Fruit fly (Drosophila melanogaster) whole organism, embryonic: Measurements from ENCODE around the gene Paics.

Experiments
- Bgb ChIP-seq: fragments of 200-800 bp; sonication (Bioruptor generic); IDR thresholded peaks from 2 replicates; pipeline ENCODE4 v1.3.6; 2022; ENCODE audit warnings: missing biosample characterization, missing genetic modification characterization; ENCODE audit not compliant: partially characterized antibody
- CG10565 ChIP-seq: fragments of 200-800 bp; sonication (Bioruptor generic); optimal IDR thresholded peaks from 3 replicates; lab custom pipeline; 2016; ENCODE audit warnings: missing biosample characterization, mild to moderate bottlenecking, missing genetic modification characterization
- CG11695 ChIP-seq: fragments of 200-800 bp; sonication (Bioruptor generic); IDR thresholded peaks from 3 replicates; pipeline ENCODE4 v1.3.6; 2022; ENCODE audit warnings: missing biosample characterization, missing genetic modification characterization
- CG12769 ChIP-seq: fragments of 200-800 bp; sonication (Bioruptor generic); optimal IDR thresholded peaks from 2 replicates; lab custom pipeline; 2019; ENCODE audit warnings: missing biosample characterization, mild to moderate bottlenecking, missing genetic modification characterization, moderate library complexity
- CG14050 ChIP-seq: fragments of 200-800 bp; sonication (Bioruptor generic); IDR thresholded peaks from 3 replicates; pipeline ENCODE4 v1.3.6; 2022; ENCODE audit warnings: missing biosample characterization, missing genetic modification characterization
- CG14965 ChIP-seq: fragments of 200-800 bp; sonication (Bioruptor generic); optimal IDR thresholded peaks from 2 replicates; lab custom pipeline; 2016; ENCODE audit warnings: missing biosample characterization, missing genetic modification characterization, borderline replicate concordance
- CG15011 ChIP-seq: fragments of 200-800 bp; sonication (Bioruptor generic); optimal IDR thresholded peaks from 3 replicates; lab custom pipeline; 2018; ENCODE audit warnings: missing biosample characterization, mild to moderate bottlenecking, missing genetic modification characterization
- CG15514 ChIP-seq: fragments of 200-800 bp; sonication (Bioruptor generic); optimal IDR thresholded peaks from 3 replicates; lab custom pipeline; 2017; ENCODE audit warnings: missing biosample characterization, missing genetic modification characterization, mild to moderate bottlenecking, moderate library complexity, missing genetic modification reagents
- CG1647 ChIP-seq: fragments of 200-800 bp; sonication (Bioruptor generic); optimal IDR thresholded peaks from 3 replicates; lab custom pipeline; 2016; ENCODE audit warnings: missing biosample characterization, missing genetic modification characterization
- CG17359 ChIP-seq: fragments of 200-800 bp; sonication (Bioruptor generic); optimal IDR thresholded peaks from 3 replicates; lab custom pipeline; 2018; ENCODE audit warnings: missing biosample characterization, mild to moderate bottlenecking, missing genetic modification characterization, moderate library complexity
- CG1832 ChIP-seq: fragments of 200-800 bp; sonication (Bioruptor generic); optimal IDR thresholded peaks from 2 replicates; lab custom pipeline; 2017; ENCODE audit warnings: missing biosample characterization, mild to moderate bottlenecking, missing genetic modification characterization, inconsistent platforms
- CG2116 ChIP-seq: fragments of 200-800 bp; sonication (Bioruptor generic); optimal IDR thresholded peaks from 3 replicates; lab custom pipeline; 2018; ENCODE audit warnings: missing biosample characterization, mild to moderate bottlenecking, missing genetic modification characterization
- CG2678 ChIP-seq: fragments of 200-800 bp; sonication (Bioruptor generic); optimal IDR thresholded peaks from 3 replicates; lab custom pipeline; 2019; ENCODE audit warnings: missing biosample characterization, mild to moderate bottlenecking, missing genetic modification characterization, moderate library complexity
- CG33557 ChIP-seq: fragments of 200-800 bp; sonication (Bioruptor generic); optimal IDR thresholded peaks from 2 replicates; lab custom pipeline; 2019; ENCODE audit warnings: missing biosample characterization, mild to moderate bottlenecking, missing genetic modification characterization, moderate library complexity
- CG4854 ChIP-seq: fragments of 200-800 bp; sonication (Bioruptor generic); optimal IDR thresholded peaks from 2 replicates; lab custom pipeline; 2016; ENCODE audit warnings: missing biosample characterization, missing genetic modification characterization, inconsistent platforms
- CG5953 ChIP-seq: fragments of 200-800 bp; sonication (Bioruptor generic); IDR thresholded peaks from 2 replicates; pipeline ENCODE4 v1.3.6; 2022; ENCODE audit warnings: missing biosample characterization, missing genetic modification characterization
- CG6813 ChIP-seq: fragments of 200-800 bp; sonication (Bioruptor generic); optimal IDR thresholded peaks from 2 replicates; lab custom pipeline; 2017; ENCODE audit warnings: missing biosample characterization, missing genetic modification characterization, mild to moderate bottlenecking, moderate library complexity, missing genetic modification reagents
- CG6854 ChIP-seq: fragments of 200-800 bp; sonication (Bioruptor generic); optimal IDR thresholded peaks from 3 replicates; lab custom pipeline; 2017; ENCODE audit warnings: missing biosample characterization, mild to moderate bottlenecking, missing genetic modification characterization
- CG7928 ChIP-seq: fragments of 200-800 bp; sonication (Bioruptor generic); optimal IDR thresholded peaks from 2 replicates; lab custom pipeline; 2017; ENCODE audit warnings: missing biosample characterization, mild to moderate bottlenecking, missing genetic modification characterization
- CG8765 ChIP-seq: fragments of 200-800 bp; sonication (Bioruptor generic); IDR thresholded peaks from 2 replicates; pipeline ENCODE4 v1.3.6; 2022; ENCODE audit warnings: missing biosample characterization, missing genetic modification characterization
- CTCF ChIP-seq: fragments of 200-800 bp; sonication (Bioruptor generic); optimal IDR thresholded peaks from 2 replicates; lab custom pipeline; 2017; ENCODE audit warnings: missing biosample characterization, mild to moderate bottlenecking, missing genetic modification characterization, moderate library complexity
- D19A ChIP-seq: fragments of 200-800 bp; optimal IDR thresholded peaks from 3 replicates; lab custom pipeline; 2019; ENCODE audit warnings: missing biosample characterization, mild to moderate bottlenecking, missing genetic modification characterization, moderate library complexity
- Deaf1 ChIP-seq: fragments of 200-800 bp; optimal IDR thresholded peaks from 3 replicates; lab custom pipeline; 2019; ENCODE audit warnings: missing biosample characterization, mild to moderate bottlenecking, missing genetic modification characterization, moderate library complexity
- Fer2 ChIP-seq: fragments of 200-800 bp; sonication (Bioruptor generic); optimal IDR thresholded peaks from 2 replicates; lab custom pipeline; 2018; ENCODE audit warnings: missing biosample characterization, mild to moderate bottlenecking, missing genetic modification characterization, moderate library complexity
- Gsc ChIP-seq: fragments of 200-800 bp; sonication (Bioruptor generic); IDR thresholded peaks from 2 replicates; pipeline ENCODE4 v1.3.6; 2022; ENCODE audit warnings: missing biosample characterization, missing genetic modification characterization
- H2.0 ChIP-seq: fragments of 200-800 bp; sonication (Bioruptor generic); IDR thresholded peaks from 2 replicates; pipeline ENCODE4 v1.3.6; 2022; ENCODE audit warnings: missing biosample characterization, missing genetic modification characterization
- HLH3B ChIP-seq: fragments of 200-800 bp; sonication (Bioruptor generic); IDR thresholded peaks from 2 replicates; pipeline ENCODE4 v1.3.6; 2022; ENCODE audit warnings: missing biosample characterization, missing genetic modification characterization
- Hr39 ChIP-seq: fragments of >200 bp; optimal IDR thresholded peaks from 2 replicates; lab custom pipeline; 2017
- Jarid2 ChIP-seq: fragments of 200-800 bp; sonication (Bioruptor generic); optimal IDR thresholded peaks from 3 replicates; lab custom pipeline; 2017; ENCODE audit warnings: mild to moderate bottlenecking, missing biosample characterization, missing genetic modification reagents, missing genetic modification characterization
- Neu2 ChIP-seq: fragments of 200-800 bp; sonication (Bioruptor generic); optimal IDR thresholded peaks from 3 replicates; lab custom pipeline; 2016; ENCODE audit warnings: missing biosample characterization, missing genetic modification characterization, borderline replicate concordance
- PHDP ChIP-seq: fragments of 200-800 bp; sonication (Bioruptor generic); optimal IDR thresholded peaks from 3 replicates; lab custom pipeline; 2018; ENCODE audit warnings: missing biosample characterization, mild to moderate bottlenecking, missing genetic modification characterization, moderate library complexity
- Scr ChIP-seq: fragments of 200-800 bp; sonication (Bioruptor generic); IDR thresholded peaks from 2 replicates; pipeline ENCODE4 v1.3.6; 2022; ENCODE audit warnings: missing biosample characterization, missing genetic modification characterization; ENCODE audit not compliant: partially characterized antibody
- amos ChIP-seq: fragments of 200-800 bp; sonication (Bioruptor generic); IDR thresholded peaks from 2 replicates; pipeline ENCODE4 v1.3.6; 2022; ENCODE audit warnings: missing biosample characterization, missing genetic modification characterization; ENCODE audit not compliant: partially characterized antibody
- ato ChIP-seq: fragments of 200-800 bp; sonication (Bioruptor generic); IDR thresholded peaks from 2 replicates; pipeline ENCODE4 v1.3.6; 2022; ENCODE audit warnings: missing biosample characterization, missing genetic modification characterization; ENCODE audit not compliant: partially characterized antibody
- bsh ChIP-seq, 2 experiments: fragments of 200-800 bp; sonication (Bioruptor generic); optimal IDR thresholded peaks; 2 replicates each; lab custom pipeline; 2017 to 2018; ENCODE audit warnings: mild to moderate bottlenecking in 2 of 2, missing biosample characterization in 2 of 2, missing genetic modification characterization in 2 of 2, moderate library complexity in 1 of 2
- chn ChIP-seq: fragments of 200-800 bp; sonication (Bioruptor generic); optimal IDR thresholded peaks from 2 replicates; lab custom pipeline; 2016; ENCODE audit warnings: missing biosample characterization, missing genetic modification characterization
- ems ChIP-seq: fragments of 200-800 bp; sonication (Bioruptor generic); optimal IDR thresholded peaks from 3 replicates; lab custom pipeline; 2016; ENCODE audit warnings: missing biosample characterization, missing genetic modification characterization
- fd102C ChIP-seq: fragments of 200-800 bp; sonication (Bioruptor generic); optimal IDR thresholded peaks from 2 replicates; lab custom pipeline; 2018; ENCODE audit warnings: missing biosample characterization, mild to moderate bottlenecking, missing genetic modification characterization, moderate library complexity
- gce ChIP-seq: fragments of 200-800 bp; sonication (Bioruptor generic); IDR thresholded peaks from 3 replicates; pipeline ENCODE4 v1.3.6; 2022; ENCODE audit warnings: missing biosample characterization, missing genetic modification characterization
- gcm ChIP-seq: fragments of 200-800 bp; sonication (Bioruptor generic); optimal IDR thresholded peaks from 2 replicates; lab custom pipeline; 2019; ENCODE audit warnings: missing biosample characterization, mild to moderate bottlenecking, missing genetic modification characterization, moderate library complexity
- gem ChIP-seq: fragments of 200-800 bp; sonication (Bioruptor generic); optimal IDR thresholded peaks from 2 replicates; lab custom pipeline; 2019; ENCODE audit warnings: missing biosample characterization, mild to moderate bottlenecking, missing genetic modification characterization, moderate library complexity
- hb ChIP-seq: fragments of 200-800 bp; sonication (Bioruptor generic); IDR thresholded peaks from 3 replicates; pipeline ENCODE4 v1.3.6; 2022; ENCODE audit warnings: missing biosample characterization, missing genetic modification characterization; ENCODE audit not compliant: partially characterized antibody
- kay ChIP-seq: fragments of 200-800 bp; sonication (Bioruptor generic); optimal IDR thresholded peaks from 2 replicates; lab custom pipeline; 2016; ENCODE audit warnings: missing biosample characterization, missing genetic modification characterization
- otp ChIP-seq: fragments of 200-800 bp; sonication (Bioruptor generic); IDR thresholded peaks from 3 replicates; pipeline ENCODE4, ENCODE4 v1.3.6; 2022; ENCODE audit warnings: missing biosample characterization, missing genetic modification characterization
- pan ChIP-seq, 4 experiments: fragments of >200 bp in 3 of 4; fragments of 200-800 bp in 1 of 4; sonication (Bioruptor generic) in 1 of 4; optimal IDR thresholded peaks in 3 of 4; IDR thresholded peaks in 1 of 4; 2 replicates each; pipeline versions ENCODE4 v1.3.6 to Lab custom; 2017 to 2022; ENCODE audit warnings: missing biosample characterization in 2 of 4, missing genetic modification characterization in 2 of 4, mixed read lengths in 1 of 4
- stwl ChIP-seq: fragments of 200-800 bp; sonication (Bioruptor generic); optimal IDR thresholded peaks from 3 replicates; lab custom pipeline; 2018; ENCODE audit warnings: missing biosample characterization, mild to moderate bottlenecking, missing genetic modification characterization, moderate library complexity
- zen2 ChIP-seq: fragments of 200-800 bp; sonication (Bioruptor generic); IDR thresholded peaks from 3 replicates; pipeline ENCODE4 v1.3.6; 2022; ENCODE audit warnings: missing biosample characterization, missing genetic modification characterization; ENCODE audit not compliant: partially characterized antibody

Paics gene

dm6 chrX:12734710-12735462 is 25.5 kb downstream of the Paics start (continued):
- TF ChIP-seq HLH3B, result peak; percentile 83; the same call in 1 of the 2 replicates
- no peak for TF ChIP-seq Neu2 (GFP tag; lab: Kevin White, UChicago)
- TF ChIP-seq Hr39 (lab: Kevin White, UChicago), result no peak
- peak; percentile 97 for TF ChIP-seq CG1832 (GFP tag; lab: Kevin White, UChicago)
- peak; percentile 88 for TF ChIP-seq CG6813 (GFP tag; lab: Kevin White, UChicago)
- no peak for TF ChIP-seq chn
- TF ChIP-seq CG33557, result peak; percentile 89
- no peak for TF ChIP-seq stwl (tag; lab: Kevin White, UChicago)
- TF ChIP-seq D19A (tag; lab: Kevin White, UChicago), result peak; percentile 88
- no peak for TF ChIP-seq ato
- no peak for TF ChIP-seq pan (optimal IDR thresholded peaks at IDR 0.05; lab: Kevin White, UChicago)
- TF ChIP-seq pan (GFP tag; optimal IDR thresholded peaks at IDR 0.05 in 1 of 2, IDR thresholded peaks at IDR 0.05 in 1 of 2), result peak in 1 of 2 experiments; percentile 90
- TF ChIP-seq otp (GFP tag; lab: Robert Waterston, UW), result peak; percentile 67; the same call in 2 of the 3 replicates
- no peak for TF ChIP-seq CG14965
- peak; percentile 93 for TF ChIP-seq Fer2 (tag; lab: Kevin White, UChicago)
- TF ChIP-seq CG2116 (GFP tag; lab: Kevin White, UChicago), result peak; percentile 42
- peak; percentile 36 for TF ChIP-seq CG7928 (GFP tag; lab: Kevin White, UChicago)
- TF ChIP-seq Jarid2 (GFP tag; lab: Kevin White, UChicago), result peak; percentile 64
- no peak for TF ChIP-seq fd102C (GFP tag; lab: Kevin White, UChicago)
- TF ChIP-seq Bgb (GFP tag; lab: Robert Waterston, UW), result peak; percentile 56; the same call in 1 of the 2 replicates
- TF ChIP-seq gce (GFP tag; lab: Robert Waterston, UW), result peak; percentile 48; the same call in 1 of the 3 replicates
- peak; percentile 96 for TF ChIP-seq gem (tag; lab: Kevin White, UChicago)
- TF ChIP-seq CG5953 (GFP tag; lab: Robert Waterston, UW), result peak; percentile 71; the same call in 1 of the 2 replicates
- no peak for TF ChIP-seq ems
- peak; percentile 77 for TF ChIP-seq CG15514
- TF ChIP-seq zen2, result no peak
- peak; percentile 75 to 88 for TF ChIP-seq bsh (GFP tag; optimal IDR thresholded peaks at IDR 0.05; lab: Kevin White, UChicago)
- TF ChIP-seq CG8765 (GFP tag; lab: Robert Waterston, UW), result peak; percentile 45; the same call in 1 of the 2 replicates
- peak; percentile 97 for TF ChIP-seq CG2678 (tag; lab: Kevin White, UChicago)
- TF ChIP-seq hb, result no peak
- peak; percentile 84 for TF ChIP-seq CG6854
- no peak for TF ChIP-seq Gsc (GFP tag; lab: Robert Waterston, UW)
- peak; percentile 88 for TF ChIP-seq CG11695 (GFP tag; lab: Robert Waterston, UW)
- TF ChIP-seq CG14050, result peak; percentile 81
- TF ChIP-seq CG12769 (tag; lab: Kevin White, UChicago), result peak; percentile 5
- TF ChIP-seq CG1647 (GFP tag; lab: Kevin White, UChicago), result no peak
- peak; percentile 75; the same call in 1 of the 2 replicates for TF ChIP-seq H2.0 (GFP tag; lab: Robert Waterston, UW)
- peak; percentile 53 for TF ChIP-seq kay (GFP tag; lab: Kevin White, UChicago)
- TF ChIP-seq gcm (GFP tag; lab: Kevin White, UChicago), result peak; percentile 92
- TF ChIP-seq CG15011 (GFP tag; lab: Kevin White, UChicago), result peak; percentile 72
- no peak for TF ChIP-seq CG4854 (GFP tag; lab: Kevin White, UChicago)
- TF ChIP-seq CG10565 (GFP tag; lab: Kevin White, UChicago), result no peak
- peak; percentile 62 for TF ChIP-seq Deaf1 (tag; lab: Kevin White, UChicago)
- peak; percentile 93 for TF ChIP-seq PHDP (tag; lab: Kevin White, UChicago)
- peak; percentile 92 for TF ChIP-seq CG17359
- TF ChIP-seq CTCF, result peak; percentile 24
- 0 out of 2 replicates have a peak, but pooled peaks have one; percentile 22 for TF ChIP-seq Scr (GFP tag; lab: Robert Waterston, UW)
- TF ChIP-seq amos (GFP tag; lab: Robert Waterston, UW), result no peak; the same call in 1 of the 2 replicates
